Worm (Caenorhabditis elegans) whole organism, L1 larva: ENCODE measurements around the gene Y7A5A.13.

Source experiments
- F16B12.6 ChIP-seq: fragments of 150-350 bp; optimal IDR thresholded peaks from 2 replicates; lab custom pipeline; 2014; ENCODE audit warnings: missing biosample characterization, missing genetic modification characterization
- ama-1 ChIP-seq: fragments of 150-350 bp; optimal IDR thresholded peaks from 2 replicates; lab custom pipeline; 2014
- blmp-1 ChIP-seq: fragments of 150-350 bp; optimal IDR thresholded peaks from 2 replicates; lab custom pipeline; 2014; ENCODE audit warnings: missing biosample characterization, missing genetic modification characterization
- ceh-82 ChIP-seq, 3 experiments: fragments of 150-350 bp in 1 of 3; sonication (generic microtip) in 2 of 3; optimal IDR thresholded peaks; 2 replicates each; lab custom pipeline; 2014 to 2017; ENCODE audit warnings: missing biosample characterization in 3 of 3, missing genetic modification characterization in 3 of 3
- ceh-88 ChIP-seq: fragments of 200-800 bp; sonication (Bioruptor generic); IDR thresholded peaks from 2 replicates; pipeline ENCODE4 v1.3.6; 2022; ENCODE audit warnings: missing genetic modification characterization, missing compliant biosample characterization
- ceh-90 ChIP-seq: sonication (generic microtip); optimal IDR thresholded peaks from 2 replicates; lab custom pipeline; 2016; ENCODE audit warnings: missing genetic modification characterization, missing compliant biosample characterization
- efl-1 ChIP-seq, 4 experiments: fragments of 150-350 bp; optimal IDR thresholded peaks in 3 of 4; peaks in 1 of 4; 1 replicate in 1 of 4; 2 replicates in 3 of 4; lab custom pipeline; 2014; ENCODE audit warnings: missing biosample characterization in 2 of 4, missing genetic modification characterization in 2 of 4, missing genetic modification reagents in 2 of 4
- egl-27 ChIP-seq, 2 experiments: fragments of 150-350 bp in 1 of 2; sonication (generic microtip); optimal IDR thresholded peaks; 3 replicates each; lab custom pipeline; 2017 to 2018; ENCODE audit warnings: missing biosample characterization in 2 of 2, missing genetic modification characterization in 2 of 2, missing genetic modification reagents in 2 of 2
- elt-2 ChIP-seq: sonication (generic microtip); optimal IDR thresholded peaks from 2 replicates; lab custom pipeline; 2016; ENCODE audit warnings: missing genetic modification characterization, mild to moderate bottlenecking, inconsistent platforms, missing compliant biosample characterization, missing genetic modification reagents
- ets-5 ChIP-seq: fragments of 200-800 bp; sonication (Bioruptor generic); IDR thresholded peaks from 2 replicates; pipeline ENCODE4 v1.3.6; 2022; ENCODE audit warnings: missing genetic modification characterization, missing compliant biosample characterization
- fkh-8 ChIP-seq: sonication (generic microtip); optimal IDR thresholded peaks from 2 replicates; lab custom pipeline; 2016; ENCODE audit warnings: mild to moderate bottlenecking, missing genetic modification characterization, missing compliant biosample characterization
- hlh-4 ChIP-seq: sonication (generic microtip); optimal IDR thresholded peaks from 2 replicates; lab custom pipeline; 2016; ENCODE audit warnings: mild to moderate bottlenecking, missing genetic modification characterization, missing compliant biosample characterization
- hpl-2 ChIP-seq: fragments of 150-350 bp; optimal IDR thresholded peaks from 2 replicates; lab custom pipeline; 2014; ENCODE audit warnings: missing biosample characterization, missing genetic modification reagents, missing genetic modification characterization
- isw-1 ChIP-seq: fragments of 200-800 bp; sonication (Bioruptor generic); IDR thresholded peaks from 2 replicates; pipeline ENCODE4 v1.3.6; 2022; ENCODE audit warnings: missing genetic modification characterization, missing compliant biosample characterization
- jun-1 ChIP-seq: fragments of 150-350 bp; optimal IDR thresholded peaks from 2 replicates; lab custom pipeline; 2014; ENCODE audit warnings: missing biosample characterization, missing genetic modification reagents, missing genetic modification characterization
- mab-9 ChIP-seq: fragments of 200-800 bp; sonication (Bioruptor generic); IDR thresholded peaks from 2 replicates; pipeline ENCODE4 v1.3.6; 2022; ENCODE audit warnings: missing genetic modification reagents, missing genetic modification characterization, missing compliant biosample characterization
- mdl-1 ChIP-seq, 2 experiments: fragments of 150-350 bp; optimal IDR thresholded peaks; 2 replicates each; lab custom pipeline; 2014 to 2017; ENCODE audit warnings: missing biosample characterization in 2 of 2, missing genetic modification characterization in 2 of 2, inconsistent platforms in 1 of 2
- mep-1 ChIP-seq: fragments of 150-350 bp; optimal IDR thresholded peaks from 2 replicates; lab custom pipeline; 2014; ENCODE audit warnings: missing biosample characterization, missing genetic modification characterization
- nhr-20 ChIP-seq: sonication (generic microtip); optimal IDR thresholded peaks from 2 replicates; lab custom pipeline; 2016; ENCODE audit warnings: mild to moderate bottlenecking, missing genetic modification characterization, missing compliant biosample characterization
- nhr-237 ChIP-seq: fragments of 150-350 bp; optimal IDR thresholded peaks from 2 replicates; lab custom pipeline; 2014; ENCODE audit warnings: missing biosample characterization, missing genetic modification characterization
- nhr-47 ChIP-seq: sonication (generic microtip); optimal IDR thresholded peaks from 2 replicates; lab custom pipeline; 2016; ENCODE audit warnings: mild to moderate bottlenecking, missing genetic modification characterization, moderate library complexity, missing compliant biosample characterization
- nhr-84 ChIP-seq: sonication (generic microtip); optimal IDR thresholded peaks from 2 replicates; lab custom pipeline; 2017; ENCODE audit warnings: missing biosample characterization, missing genetic modification characterization
- nhr-85 ChIP-seq: sonication (generic microtip); peaks from one replicate; lab custom pipeline; 2016; ENCODE audit warnings: missing genetic modification characterization, inconsistent platforms, missing compliant biosample characterization
- nhr-90 ChIP-seq: sonication (generic microtip); optimal IDR thresholded peaks from 2 replicates; lab custom pipeline; 2016; ENCODE audit warnings: mild to moderate bottlenecking, missing genetic modification characterization, missing compliant biosample characterization; ENCODE audit not compliant: poor library complexity
- pax-3 ChIP-seq: fragments of 200-800 bp; sonication (Bioruptor generic); optimal IDR thresholded peaks from 2 replicates; lab custom pipeline; 2018; ENCODE audit warnings: mild to moderate bottlenecking, missing genetic modification characterization, moderate library complexity, missing compliant biosample characterization
- rnt-1 ChIP-seq: sonication (generic microtip); optimal IDR thresholded peaks from 2 replicates; lab custom pipeline; 2016; ENCODE audit warnings: mild to moderate bottlenecking, missing genetic modification characterization, moderate library complexity, missing compliant biosample characterization
- snpc-4 ChIP-seq: fragments of 150-350 bp; optimal IDR thresholded peaks from 2 replicates; lab custom pipeline; 2014; ENCODE audit warnings: missing biosample characterization, missing genetic modification characterization
- snu-23 ChIP-seq: sonication (generic microtip); optimal IDR thresholded peaks from 2 replicates; lab custom pipeline; 2016; ENCODE audit warnings: missing genetic modification characterization, missing compliant biosample characterization
- sup-37 ChIP-seq: fragments of 200-800 bp; sonication (Bioruptor generic); optimal IDR thresholded peaks from 2 replicates; lab custom pipeline; 2018; ENCODE audit warnings: mild to moderate bottlenecking, missing genetic modification characterization, missing compliant biosample characterization
- unc-130 ChIP-seq: fragments of 150-350 bp; optimal IDR thresholded peaks from 2 replicates; lab custom pipeline; 2017; ENCODE audit warnings: missing biosample characterization, missing genetic modification characterization, inconsistent platforms
- unc-62 ChIP-seq: fragments of 150-350 bp; optimal IDR thresholded peaks from 2 replicates; lab custom pipeline; 2014; ENCODE audit warnings: missing biosample characterization, missing genetic modification reagents, missing genetic modification characterization
- unc-86 ChIP-seq: sonication (generic microtip); optimal IDR thresholded peaks from 2 replicates; lab custom pipeline; 2016; ENCODE audit warnings: missing genetic modification characterization, missing compliant biosample characterization
- unc-98 ChIP-seq: fragments of 200-800 bp; sonication (Bioruptor generic); IDR thresholded peaks from 2 replicates; pipeline ENCODE4 v1.3.6; 2022; ENCODE audit warnings: missing genetic modification characterization, missing compliant biosample characterization
- zip-4 ChIP-seq: fragments of 200-800 bp; sonication (Bioruptor generic); optimal IDR thresholded peaks from 2 replicates; lab custom pipeline; 2018; ENCODE audit warnings: mild to moderate bottlenecking, missing genetic modification characterization, moderate library complexity, missing compliant biosample characterization
- ztf-4 ChIP-seq: fragments of 150-350 bp; optimal IDR thresholded peaks from 2 replicates; lab custom pipeline; 2014; ENCODE audit warnings: missing biosample characterization, missing genetic modification characterization

The Y7A5A.13 gene

DNA sequence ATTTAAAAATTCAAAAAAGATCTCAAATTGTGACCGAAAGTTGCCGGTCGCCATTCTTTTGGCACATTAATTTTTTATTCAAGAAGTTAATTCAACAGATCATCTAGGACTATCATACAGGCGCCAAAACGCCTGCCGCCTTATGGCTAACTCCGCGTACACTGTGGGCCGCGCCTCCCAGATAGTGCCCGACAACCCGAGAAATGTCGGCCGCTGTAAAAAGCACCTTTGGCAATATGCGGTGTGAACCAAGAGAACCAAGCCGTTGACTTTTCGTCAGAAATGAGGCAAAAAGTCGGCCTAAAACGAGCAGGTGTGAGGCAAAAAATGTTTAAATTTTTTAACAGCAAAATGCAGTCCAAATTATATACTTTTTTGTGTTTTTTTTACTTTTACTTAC is 14.4 kb upstream of the Y7A5A.13 start:
- TF ChIP-seq nhr-237 (tag; lab: Kevin White, UChicago) = no peak
- TF ChIP-seq snpc-4 (tag; lab: Kevin White, UChicago) = peak; percentile 25

- TF ChIP-seq efl-1 (optimal IDR thresholded peaks at IDR 0.05; lab: Kevin White, UChicago) (no peak), efl-1 (GFP tag; optimal IDR thresholded peaks at IDR 0.05 in 1 of 2; lab: Kevin White, UChicago) (peak in 1 of 2 experiments; percentile 4), nhr-85 (tag; lab: Kevin White, UChicago) (peak; percentile 56), nhr-20 (tag; lab: Kevin White, UChicago) (no peak)
Measured at ce11 chrX:15766147-15766546, 7.5 kb upstream of the Y7A5A.13 start, which contains the start of gene bus-17. TSS of gene bus-17 (minus strand) at chrX:15766354.

ce11 chrX:15766861-15767260 is 6.8 kb upstream of the Y7A5A.13 start:
- TF ChIP-seq snpc-4 (tag; lab: Kevin White, UChicago) (peak; percentile 36), ceh-90 (tag; lab: Kevin White, UChicago) (no peak), mab-9 (GFP tag; lab: Robert Waterston, UW) (no peak), elt-2 (tag; lab: Kevin White, UChicago) (no peak)

DNA sequence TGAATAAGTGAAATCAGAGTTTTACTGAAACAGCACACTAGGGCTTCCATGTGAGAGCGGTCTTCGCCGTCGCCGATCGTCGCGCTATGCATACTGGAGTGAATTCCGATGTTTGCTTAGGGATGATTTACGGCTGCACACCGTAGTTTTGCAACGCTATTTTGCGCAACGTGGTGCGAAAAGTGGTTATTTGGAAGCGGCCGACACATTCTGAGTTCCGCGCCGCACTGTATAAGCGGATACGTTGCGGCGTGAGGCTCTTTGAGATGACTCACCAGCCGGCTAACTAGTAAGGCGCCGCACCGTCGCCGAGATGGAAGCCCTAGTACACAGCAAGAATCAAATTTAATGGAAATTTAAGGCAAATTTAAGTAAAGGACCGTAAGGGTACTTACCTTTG is 5.1 kb upstream of the Y7A5A.13 start:
- TF ChIP-seq zip-4 (no peak), isw-1 (no peak), snpc-4 (tag; lab: Kevin White, UChicago) (peak; percentile 20), egl-27 (tag; optimal IDR thresholded peaks at IDR 0.05; lab: Kevin White, UChicago) (no peak), ceh-88 (no peak), mep-1 (tag; lab: Kevin White, UChicago) (no peak)

ce11 chrX:15769895-15770559 is 3.6 kb upstream of the Y7A5A.13 start:
- TF ChIP-seq blmp-1 (no peak), fkh-8 (tag; lab: Kevin White, UChicago) (no peak), elt-2 (tag; lab: Kevin White, UChicago) (peak; percentile 67), nhr-84 (tag; lab: Kevin White, UChicago) (no peak)
- TF ChIP-seq, all 84 proteins: peak for 1

- TF ChIP-seq nhr-237 (tag; lab: Kevin White, UChicago) (no peak), fkh-8 (tag; lab: Kevin White, UChicago) (no peak), snpc-4 (tag; lab: Kevin White, UChicago) (peak; percentile 36)
- TF ChIP-seq, all 84 proteins: peak for 1
Measured at ce11 chrX:15770787-15771186, 2.9 kb upstream of the Y7A5A.13 start.

DNA sequence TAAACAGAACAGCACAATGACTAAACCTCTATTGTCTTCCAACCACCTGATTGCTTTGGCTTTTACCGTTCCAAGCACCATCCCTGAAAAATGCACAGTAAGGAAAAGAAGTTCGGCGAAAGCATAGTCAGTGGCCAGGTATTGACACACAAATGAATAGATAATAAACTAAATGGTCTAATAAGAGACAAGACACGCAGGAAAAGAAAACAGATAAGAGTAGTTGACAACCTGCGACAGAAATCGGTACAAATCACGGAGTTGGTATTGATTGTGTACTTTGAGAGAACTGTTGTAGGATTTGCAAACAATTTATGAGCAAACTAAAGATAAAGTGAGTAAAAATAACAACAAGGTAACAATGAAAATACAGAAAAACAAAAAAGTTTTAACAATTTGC is 2.2 kb upstream of the Y7A5A.13 start, which contains the start of gene Y7A5A.1:
Gene Y7A5A.1 (minus strand): TSS at position 83 of the 400 bp plus-strand sequence.
- TF ChIP-seq unc-86 (tag; lab: Kevin White, UChicago) (no peak), ama-1 (lab: Kevin White, UChicago) (no peak), nhr-47 (tag; lab: Kevin White, UChicago) (no peak), elt-2 (tag; lab: Kevin White, UChicago) (peak; percentile 26), blmp-1 (peak; percentile 1), ceh-82 (tag; optimal IDR thresholded peaks at IDR 0.05; lab: Kevin White, UChicago) (no peak), fkh-8 (tag; lab: Kevin White, UChicago) (no peak), unc-98 (GFP tag; lab: Robert Waterston, UW) (no peak)

DNA sequence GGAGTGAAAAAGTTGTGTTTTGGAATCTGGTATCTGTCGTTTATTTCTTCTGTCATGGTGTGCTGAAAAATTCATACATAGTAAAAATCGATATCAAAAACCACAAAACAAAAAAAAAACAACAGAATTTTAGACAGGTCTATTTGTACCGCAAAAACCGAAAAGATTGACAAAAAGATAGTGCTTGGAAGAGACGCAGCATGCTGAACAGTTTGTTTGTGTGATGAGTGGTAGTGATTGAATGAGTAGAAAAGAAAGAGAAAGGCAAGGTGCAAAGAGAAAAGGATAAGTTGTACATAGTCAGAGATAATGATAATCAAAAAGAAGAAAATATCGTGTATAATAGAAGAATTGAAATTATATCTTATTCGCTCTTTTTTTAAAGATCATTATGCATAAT is 984 bp upstream of the Y7A5A.13 start, which contains the start of gene Y7A5A.2:
Gene Y7A5A.2 (minus strand): TSS at position 62 of the 400 bp plus-strand sequence.
- TF ChIP-seq nhr-90 (tag; lab: Kevin White, UChicago) (no peak), blmp-1 (peak; percentile 87), pax-3 (tag; lab: Kevin White, UChicago) (no peak), nhr-237 (tag; lab: Kevin White, UChicago) (no peak), mdl-1 (tag; optimal IDR thresholded peaks at IDR 0.05; lab: Kevin White, UChicago) (no peak), jun-1 (tag; lab: Kevin White, UChicago) (no peak), unc-130 (tag; lab: Kevin White, UChicago) (peak; percentile 5), ceh-90 (tag; lab: Kevin White, UChicago) (no peak), snu-23 (GFP tag; lab: Kevin White, UChicago) (peak; percentile 1), hlh-4 (tag; lab: Kevin White, UChicago) (no peak), unc-62 (no peak), rnt-1 (tag; lab: Kevin White, UChicago) (peak; percentile 14), unc-98 (GFP tag; lab: Robert Waterston, UW) (no peak), hpl-2 (GFP tag; lab: Kevin White, UChicago) (no peak), efl-1 (optimal IDR thresholded peaks at IDR 0.05; lab: Kevin White, UChicago) (no peak), efl-1 (GFP tag; optimal IDR thresholded peaks at IDR 0.05 in 1 of 2; lab: Kevin White, UChicago) (no peak), ets-5 (no peak), F16B12.6 (tag; lab: Kevin White, UChicago) (no peak), fkh-8 (tag; lab: Kevin White, UChicago) (no peak), isw-1 (no peak), sup-37 (no peak), ztf-4 (tag; lab: Kevin White, UChicago) (no peak), nhr-85 (tag; lab: Kevin White, UChicago) (no peak)
